Worm (Caenorhabditis elegans): ENCODE measurements around the gene twk-36.
A peak's percentile ranks its signal among the peaks of the same experiment; 100 is the strongest.

The twk-36 gene

DNA sequence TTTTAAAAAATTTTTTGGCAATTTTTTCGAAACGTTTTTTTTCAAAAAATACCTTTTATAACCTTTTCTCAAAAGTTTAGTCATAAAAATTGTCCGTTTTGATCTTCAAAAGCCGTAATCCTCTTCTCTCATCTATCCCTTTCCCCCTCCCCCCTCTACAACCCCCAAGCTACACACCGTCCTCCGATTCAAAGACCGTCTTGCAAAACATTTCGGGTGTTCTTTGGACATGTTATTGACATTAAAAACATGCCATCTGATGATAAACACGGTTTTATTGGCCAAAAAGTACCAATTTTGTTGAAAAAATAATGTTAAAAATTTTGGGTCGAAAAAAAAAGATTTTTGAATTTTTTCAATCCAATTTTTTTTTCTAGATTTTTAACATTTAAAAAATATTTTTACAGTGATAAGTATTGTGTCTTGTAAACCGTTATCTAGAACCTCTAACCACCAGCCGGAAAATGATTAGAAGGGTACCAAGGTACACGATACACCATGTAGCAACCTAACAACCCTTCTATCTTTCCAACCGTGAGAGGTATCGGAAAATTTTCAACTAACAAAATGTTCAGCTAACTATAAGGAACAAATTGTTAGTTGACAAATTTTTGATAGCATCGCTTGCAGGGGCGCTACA lies 23.6 kb downstream of the twk-36 start (continued):
- TF ChIP-seq mdl-1 (tag; optimal IDR thresholded peaks at IDR 0.05) (peak in 1 of 2 experiments; percentile 9), nhr-85 (tag) (peak; percentile 76), unc-98 (GFP tag; IDR thresholded peaks at IDR 0.05) (no peak), ceh-8 (GFP tag; optimal IDR thresholded peaks at IDR 0.05) (no peak), alr-1 (tag; optimal IDR thresholded peaks at IDR 0.05; ENCODE audit: borderline replicate concordance) (no peak), ets-5 (GFP tag; IDR thresholded peaks at IDR 0.05) (no peak), C16A3.4 (tag; optimal IDR thresholded peaks at IDR 0.05) (no peak), Y116A8C.19 (tag; optimal IDR thresholded peaks at IDR 0.05; ENCODE audit: borderline replicate concordance) (no peak), swsn-7 (tag; optimal IDR thresholded peaks at IDR 0.05) (no peak), skn-1 (tag; optimal IDR thresholded peaks at IDR 0.05) (no peak), ces-1 (GFP tag; optimal IDR thresholded peaks at IDR 0.05) (no peak), elt-2 (tag; optimal IDR thresholded peaks at IDR 0.05) (peak; percentile 17)

DNA sequence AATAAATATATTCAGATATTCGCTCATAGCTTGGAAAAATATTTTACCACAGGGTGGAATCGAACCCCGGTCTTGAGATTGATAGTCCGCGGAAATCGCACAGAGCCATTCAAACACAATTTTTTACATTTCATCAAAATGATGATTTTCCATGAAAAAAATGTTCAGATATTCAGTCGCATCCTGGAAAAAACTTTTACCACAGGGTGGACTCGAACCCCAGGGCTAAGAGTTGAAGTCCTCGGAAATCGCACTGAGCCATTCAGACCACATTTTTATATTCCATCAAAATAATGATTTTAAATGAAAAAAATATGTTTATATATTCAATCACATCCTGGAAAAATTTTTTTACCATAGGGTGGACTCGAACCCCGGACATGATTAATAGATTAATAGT lies 24.3 kb downstream of the twk-36 start:
- TF ChIP-seq snu-23 (GFP tag; optimal IDR thresholded peaks at IDR 0.05) (no peak), ceh-8 (GFP tag; optimal IDR thresholded peaks at IDR 0.05) (no peak), unc-98 (GFP tag; IDR thresholded peaks at IDR 0.05) (no peak), C04F5.9 (tag; optimal IDR thresholded peaks at IDR 0.05) (no peak), sptf-1 (tag; optimal IDR thresholded peaks at IDR 0.05) (no peak), fkh-4 (tag; optimal IDR thresholded peaks at IDR 0.05; ENCODE audit: borderline replicate concordance) (no peak)

DNA sequence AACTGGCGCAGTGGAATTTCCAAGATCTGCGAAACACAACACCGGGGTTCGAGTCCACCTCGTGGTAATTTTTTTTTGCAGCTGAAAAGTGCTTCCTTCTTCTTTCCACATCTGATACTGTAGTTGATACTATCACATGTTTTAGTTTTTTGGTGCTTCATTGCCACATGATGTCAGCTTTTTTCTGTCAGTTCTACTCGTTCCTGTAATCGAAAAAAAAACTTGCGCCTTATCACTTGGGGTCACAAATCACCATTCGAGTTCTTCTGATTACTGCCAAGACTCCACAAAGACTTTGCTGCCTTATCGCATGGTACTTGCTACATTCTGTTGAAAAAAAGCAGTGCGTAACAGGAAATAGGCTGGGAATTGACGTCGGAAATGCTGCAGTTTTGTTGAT lies 25.1 kb downstream of the twk-36 start:
- TF ChIP-seq nhr-19 (GFP tag; conservative IDR thresholded peaks at IDR 0.05) (peak; percentile 18; the same call in 1 of the 2 replicates), fkh-10 (GFP tag; optimal IDR thresholded peaks at IDR 0.05) (no peak), nhr-237 (tag; optimal IDR thresholded peaks at IDR 0.05) (no peak), pqm-1 (tag; optimal IDR thresholded peaks at IDR 0.05) (peak; percentile 95), nhr-20 (tag; optimal IDR thresholded peaks at IDR 0.05) (peak; percentile 45), unc-30 (tag; optimal IDR thresholded peaks at IDR 0.05) (no peak), lsy-2 (tag; optimal IDR thresholded peaks at IDR 0.05) (peak in 1 of 2 experiments; percentile 0), jun-1 (tag; optimal IDR thresholded peaks at IDR 0.05) (peak; percentile 50), elt-3 (tag; optimal IDR thresholded peaks at IDR 0.05) (no peak), irx-1 (tag; optimal IDR thresholded peaks at IDR 0.05) (no peak), nhr-85 (tag) (no peak), snpc-4 (tag; optimal IDR thresholded peaks at IDR 0.05) (no peak), nhr-90 (tag; optimal IDR thresholded peaks at IDR 0.05; ENCODE audit: poor library complexity) (peak; percentile 5), alr-1 (tag; optimal IDR thresholded peaks at IDR 0.05; ENCODE audit: borderline replicate concordance) (no peak), lin-39 (tag; optimal IDR thresholded peaks at IDR 0.05) (no peak), lin-13 (GFP tag; optimal IDR thresholded peaks at IDR 0.05) (no peak), lin-35 (GFP tag; optimal IDR thresholded peaks at IDR 0.05) (peak in 1 of 2 experiments; percentile 46), snu-23 (GFP tag; optimal IDR thresholded peaks at IDR 0.05) (no peak), elt-2 (tag; optimal IDR thresholded peaks at IDR 0.05) (peak; percentile 98), C04F5.9 (tag; optimal IDR thresholded peaks at IDR 0.05) (no peak)

DNA sequence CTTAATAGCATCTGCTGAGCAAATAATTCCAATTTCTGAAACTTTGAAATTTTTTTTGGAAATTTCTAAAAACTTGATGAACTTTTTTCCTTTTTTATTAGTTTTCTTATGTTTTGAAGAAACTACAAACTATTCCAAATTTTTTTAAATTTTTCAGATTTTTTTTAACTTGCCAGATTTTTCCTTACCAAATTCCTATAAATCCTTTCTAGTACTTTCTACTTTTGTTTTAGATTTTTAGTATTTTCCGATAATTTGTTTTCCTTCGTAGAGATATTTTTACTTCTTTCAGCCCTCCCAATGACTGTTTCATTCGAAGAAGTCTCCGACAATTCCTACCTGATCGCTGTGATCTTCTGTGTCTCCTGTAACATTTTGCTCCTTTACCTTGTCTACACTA lies 28.2 kb downstream of the twk-36 start, which contains the start of gene str-77:
str-77 (plus strand) TSS at position 301 of the 400 bp plus-strand sequence.
- TF ChIP-seq irx-1 (tag; optimal IDR thresholded peaks at IDR 0.05) (no peak), blmp-1 (tag; optimal IDR thresholded peaks at IDR 0.05) (no peak), hlh-4 (tag; optimal IDR thresholded peaks at IDR 0.05) (no peak), tlp-1 (tag; optimal IDR thresholded peaks at IDR 0.05) (no peak), aly-2 (tag; optimal IDR thresholded peaks at IDR 0.05) (no peak), nhr-12 (tag; optimal IDR thresholded peaks at IDR 0.05) (no peak), zag-1 (tag; optimal IDR thresholded peaks at IDR 0.05) (no peak), ceh-90 (tag; optimal IDR thresholded peaks at IDR 0.05) (no peak), snpc-4 (tag; optimal IDR thresholded peaks at IDR 0.05) (no peak), egl-27 (tag; optimal IDR thresholded peaks at IDR 0.05) (no peak), mef-2 (tag; optimal IDR thresholded peaks at IDR 0.05) (no peak), nhr-76 (tag; optimal IDR thresholded peaks at IDR 0.05) (no peak)
